Fruit fly (Drosophila melanogaster): ENCODE results near the gene CG15443.

Gene CG15443

dm6 chr2L:4417982-4418381 lies 45.3 kb downstream of the CG15443 start (continued):
- no peak for TF ChIP-seq exex (tag; optimal IDR thresholded peaks at IDR 0.05)
- 0 out of 2 replicates have a peak, but pooled peaks have one; percentile 23 for TF ChIP-seq NFAT (GFP tag; IDR thresholded peaks at IDR 0.05)
- TF ChIP-seq CG6765 (GFP tag; optimal IDR thresholded peaks at IDR 0.05) = no peak
- no peak for TF ChIP-seq HmgZ (tag; optimal IDR thresholded peaks at IDR 0.05)
- no peak for TF ChIP-seq CG7987 (GFP tag; optimal IDR thresholded peaks at IDR 0.05)
- TF ChIP-seq CG11456 (GFP tag; IDR thresholded peaks at IDR 0.05) = no peak
- TF ChIP-seq CG3838 (GFP tag; optimal IDR thresholded peaks at IDR 0.05) = no peak
- no peak for TF ChIP-seq fd64A (GFP tag; optimal IDR thresholded peaks at IDR 0.05)
- TF ChIP-seq stwl (tag; optimal IDR thresholded peaks at IDR 0.05) = no peak
- no peak for TF ChIP-seq Bteb2 (GFP tag; optimal IDR thresholded peaks at IDR 0.05)
- TF ChIP-seq Fer3 (tag; optimal IDR thresholded peaks at IDR 0.05) = no peak
- TF ChIP-seq Fer1 (GFP tag; optimal IDR thresholded peaks at IDR 0.05) = no peak
- TF ChIP-seq cg (GFP tag; optimal IDR thresholded peaks at IDR 0.05) = no peak
- TF ChIP-seq en (GFP tag; optimal IDR thresholded peaks at IDR 0.05) = no peak
- TF ChIP-seq hkb (optimal IDR thresholded peaks at IDR 0.05) = no peak
- TF ChIP-seq hkb (GFP tag; IDR thresholded peaks at IDR 0.05) = no peak
- no peak for TF ChIP-seq CG8290 (GFP tag; optimal IDR thresholded peaks at IDR 0.05)
- TF ChIP-seq CG8290 (tag; optimal IDR thresholded peaks at IDR 0.05) = no peak
- TF ChIP-seq Ets97D (GFP tag; optimal IDR thresholded peaks at IDR 0.05) = no peak
- no peak for TF ChIP-seq Lpt (GFP tag; optimal IDR thresholded peaks at IDR 0.05)
- no peak for TF ChIP-seq CG11085 (GFP tag; IDR thresholded peaks at IDR 0.05)
- TF ChIP-seq HLH3B (GFP tag; IDR thresholded peaks at IDR 0.05) = 0 out of 2 replicates have a peak, but pooled peaks have one; percentile 15
- TF ChIP-seq CG5245 (GFP tag; optimal IDR thresholded peaks at IDR 0.05) = no peak
- no peak for TF ChIP-seq pzg (GFP tag; optimal IDR thresholded peaks at IDR 0.05)
- no peak for TF ChIP-seq CG15601 (tag; optimal IDR thresholded peaks at IDR 0.05)
- no peak for TF ChIP-seq CG12104 (GFP tag; optimal IDR thresholded peaks at IDR 0.05)
- TF ChIP-seq CG32772 (GFP tag; IDR thresholded peaks at IDR 0.05) = no peak; the same call in 1 of the 2 replicates
- no peak for TF ChIP-seq CG4360 (GFP tag; IDR thresholded peaks at IDR 0.05)
- no peak for TF ChIP-seq Opbp (GFP tag; IDR thresholded peaks at IDR 0.05; ENCODE audit: partially characterized antibody)
- no peak for TF ChIP-seq CG8765 (GFP tag; IDR thresholded peaks at IDR 0.05)
- no peak for TF ChIP-seq CG15073 (GFP tag; optimal IDR thresholded peaks at IDR 0.05)
- TF ChIP-seq TFAM (GFP tag; optimal IDR thresholded peaks at IDR 0.05) = no peak
- TF ChIP-seq Hmr (GFP tag; optimal IDR thresholded peaks at IDR 0.05) = no peak
- no peak for TF ChIP-seq CoRest (tag; optimal IDR thresholded peaks at IDR 0.05)
- no peak for TF ChIP-seq kay (GFP tag; optimal IDR thresholded peaks at IDR 0.05)
- no peak for TF ChIP-seq CG7928 (GFP tag; optimal IDR thresholded peaks at IDR 0.05)
- TF ChIP-seq gsb-n (tag; optimal IDR thresholded peaks at IDR 0.05) = no peak
- no peak for TF ChIP-seq Hsf (GFP tag; optimal IDR thresholded peaks at IDR 0.05)
- TF ChIP-seq CG6254 (GFP tag; optimal IDR thresholded peaks at IDR 0.05) = no peak
- TF ChIP-seq CG2875 (GFP tag; optimal IDR thresholded peaks at IDR 0.05) = no peak
- no peak for TF ChIP-seq D19A (tag; optimal IDR thresholded peaks at IDR 0.05)
- peak; percentile 91 for TF ChIP-seq Dip2 (GFP tag; IDR thresholded peaks at IDR 0.05)
- TF ChIP-seq gt (GFP tag; IDR thresholded peaks at IDR 0.05) = no peak
- no peak for TF ChIP-seq CG30431 (GFP tag; optimal IDR thresholded peaks at IDR 0.05)
- no peak for TF ChIP-seq Deaf1 (tag; optimal IDR thresholded peaks at IDR 0.05)
- no peak for TF ChIP-seq chif (GFP tag; optimal IDR thresholded peaks at IDR 0.05)
- 0 out of 2 replicates have a peak, but pooled peaks have one; percentile 8 for TF ChIP-seq Nf-YA (GFP tag; IDR thresholded peaks at IDR 0.05)
- TF ChIP-seq row (GFP tag; IDR thresholded peaks at IDR 0.05) = no peak
- TF ChIP-seq pum (GFP tag; optimal IDR thresholded peaks at IDR 0.05) = no peak
- TF ChIP-seq CG11723 (GFP tag; optimal IDR thresholded peaks at IDR 0.05) = no peak
- no peak for TF ChIP-seq CG5180 (GFP tag; optimal IDR thresholded peaks at IDR 0.05)
- TF ChIP-seq CG18764 (GFP tag; optimal IDR thresholded peaks at IDR 0.05) = no peak
- TF ChIP-seq schlank (tag; optimal IDR thresholded peaks at IDR 0.05) = no peak

All from whole organism, embryonic.